Worm (Caenorhabditis elegans) whole organism, L3 larva: Measurements from ENCODE around the gene pgp-1.

Experiments
- R02D3.7 ChIP-seq: fragments of 150-350 bp; optimal IDR thresholded peaks from 2 replicates; lab custom pipeline; 2014; ENCODE audit warnings: missing biosample characterization, missing genetic modification characterization
- ZK546.5 ChIP-seq: sonication (generic microtip); optimal IDR thresholded peaks from 2 replicates; lab custom pipeline; 2017; ENCODE audit warnings: missing biosample characterization, missing genetic modification characterization
- aly-2 ChIP-seq: fragments of 150-350 bp; optimal IDR thresholded peaks from 2 replicates; lab custom pipeline; 2014; ENCODE audit warnings: missing biosample characterization, missing genetic modification characterization
- ama-1 ChIP-seq: fragments of 150-350 bp; optimal IDR thresholded peaks from 2 replicates; lab custom pipeline; 2018
- ceh-16 ChIP-seq: sonication (generic microtip); optimal IDR thresholded peaks from 2 replicates; lab custom pipeline; 2017; ENCODE audit warnings: missing biosample characterization, missing genetic modification characterization
- ceh-28 ChIP-seq: fragments of 150-350 bp; optimal IDR thresholded peaks from 2 replicates; lab custom pipeline; 2014; ENCODE audit warnings: missing biosample characterization, missing genetic modification reagents, missing genetic modification characterization
- ceh-82 ChIP-seq: fragments of 150-350 bp; optimal IDR thresholded peaks from 2 replicates; lab custom pipeline; 2014; ENCODE audit warnings: missing biosample characterization, missing genetic modification characterization
- ceh-9 ChIP-seq: sonication (generic microtip); optimal IDR thresholded peaks from 2 replicates; lab custom pipeline; 2018; ENCODE audit warnings: missing biosample characterization, missing genetic modification characterization
- daf-12 ChIP-seq: fragments of 150-350 bp; optimal IDR thresholded peaks from 2 replicates; lab custom pipeline; 2014; ENCODE audit warnings: missing biosample characterization, missing genetic modification reagents, missing genetic modification characterization
- egl-27 ChIP-seq: sonication (generic microtip); optimal IDR thresholded peaks from 4 replicates; lab custom pipeline; 2017; ENCODE audit warnings: missing biosample characterization, missing genetic modification reagents, missing genetic modification characterization
- egl-5 ChIP-seq: fragments of 150-350 bp; optimal IDR thresholded peaks from 2 replicates; lab custom pipeline; 2017; ENCODE audit warnings: missing biosample characterization, missing genetic modification reagents, missing genetic modification characterization, inconsistent platforms
- elt-1 ChIP-seq: fragments of 150-350 bp; optimal IDR thresholded peaks from 2 replicates; lab custom pipeline; 2014; ENCODE audit warnings: missing biosample characterization, missing genetic modification characterization
- elt-2 ChIP-seq: sonication (generic microtip); optimal IDR thresholded peaks from 2 replicates; lab custom pipeline; 2016; ENCODE audit warnings: missing genetic modification reagents, mild to moderate bottlenecking, missing genetic modification characterization, missing compliant biosample characterization
- fkh-10 ChIP-seq: sonication (generic microtip); optimal IDR thresholded peaks from 2 replicates; lab custom pipeline; 2017; ENCODE audit warnings: missing biosample characterization, missing genetic modification reagents, missing genetic modification characterization
- fkh-2 ChIP-seq: fragments of 150-350 bp; optimal IDR thresholded peaks from 2 replicates; lab custom pipeline; 2014; ENCODE audit warnings: missing biosample characterization, missing genetic modification reagents, missing genetic modification characterization
- jun-1 ChIP-seq: fragments of 150-350 bp; optimal IDR thresholded peaks from 2 replicates; lab custom pipeline; 2014; ENCODE audit warnings: missing biosample characterization, missing genetic modification reagents, missing genetic modification characterization
- lin-15B ChIP-seq: fragments of 150-350 bp; optimal IDR thresholded peaks from 2 replicates; lab custom pipeline; 2014; ENCODE audit warnings: missing biosample characterization, missing genetic modification characterization
- lin-39 ChIP-seq: fragments of 150-350 bp; optimal IDR thresholded peaks from 2 replicates; lab custom pipeline; 2018; ENCODE audit warnings: missing biosample characterization, missing genetic modification reagents, missing genetic modification characterization
- lsy-12 ChIP-seq: sonication (generic microtip); optimal IDR thresholded peaks from 2 replicates; lab custom pipeline; 2016; ENCODE audit warnings: mild to moderate bottlenecking, missing genetic modification characterization, missing compliant biosample characterization
- mdl-1 ChIP-seq: fragments of 150-350 bp; optimal IDR thresholded peaks from 2 replicates; lab custom pipeline; 2014; ENCODE audit warnings: missing biosample characterization, missing genetic modification characterization
- mml-1 ChIP-seq: fragments of 150-350 bp; sonication (generic microtip); optimal IDR thresholded peaks from 3 replicates; lab custom pipeline; 2014; ENCODE audit warnings: missing biosample characterization, missing genetic modification characterization
- nfya-1 ChIP-seq: sonication (generic microtip); optimal IDR thresholded peaks from 2 replicates; lab custom pipeline; 2017; ENCODE audit warnings: missing genetic modification characterization, mild to moderate bottlenecking, missing compliant biosample characterization, antibody characterized with exemption, moderate library complexity; ENCODE audit not compliant: insufficient read depth
- nhr-11 ChIP-seq: fragments of 150-350 bp; optimal IDR thresholded peaks from 2 replicates; lab custom pipeline; 2014; ENCODE audit warnings: missing biosample characterization, missing genetic modification characterization
- nhr-23 ChIP-seq: fragments of 150-350 bp; optimal IDR thresholded peaks from 2 replicates; lab custom pipeline; 2014; ENCODE audit warnings: missing biosample characterization, missing genetic modification reagents, missing genetic modification characterization
- nhr-25 ChIP-seq: sonication (generic microtip); optimal IDR thresholded peaks from 2 replicates; lab custom pipeline; 2017; ENCODE audit warnings: missing biosample characterization, missing genetic modification characterization
- nhr-28 ChIP-seq: fragments of 150-350 bp; optimal IDR thresholded peaks from 2 replicates; lab custom pipeline; 2014; ENCODE audit warnings: missing biosample characterization, missing genetic modification characterization
- nhr-43 ChIP-seq: sonication (generic microtip); optimal IDR thresholded peaks from 2 replicates; lab custom pipeline; 2016; ENCODE audit warnings: mild to moderate bottlenecking, missing genetic modification characterization, missing compliant biosample characterization; ENCODE audit not compliant: poor library complexity, severe bottlenecking
- nhr-67 ChIP-seq: fragments of 150-350 bp; optimal IDR thresholded peaks from 2 replicates; lab custom pipeline; 2014; ENCODE audit warnings: missing biosample characterization, missing genetic modification characterization
- nhr-76 ChIP-seq: fragments of 150-350 bp; sonication (generic microtip); optimal IDR thresholded peaks from 5 replicates; lab custom pipeline; 2014; ENCODE audit warnings: missing biosample characterization, missing genetic modification characterization
- pha-4 ChIP-seq: fragments of 150-350 bp; optimal IDR thresholded peaks from 2 replicates; lab custom pipeline; 2014; ENCODE audit warnings: missing biosample characterization, missing genetic modification reagents, missing genetic modification characterization
- pqm-1 ChIP-seq: fragments of 150-350 bp; optimal IDR thresholded peaks from 2 replicates; lab custom pipeline; 2017; ENCODE audit warnings: missing biosample characterization, missing genetic modification characterization, inconsistent platforms
- skn-1 ChIP-seq: fragments of 150-350 bp; optimal IDR thresholded peaks from 2 replicates; lab custom pipeline; 2014; ENCODE audit warnings: missing biosample characterization, missing genetic modification characterization
- tbx-2 ChIP-seq: sonication (generic microtip); optimal IDR thresholded peaks from 2 replicates; lab custom pipeline; 2016; ENCODE audit warnings: mild to moderate bottlenecking, missing genetic modification characterization, missing compliant biosample characterization
- unc-39 ChIP-seq: sonication (generic microtip); optimal IDR thresholded peaks from 4 replicates; lab custom pipeline; 2017; ENCODE audit warnings: missing biosample characterization, missing genetic modification characterization
- unc-62 ChIP-seq: fragments of 150-350 bp; sonication (generic microtip); optimal IDR thresholded peaks from 4 replicates; lab custom pipeline; 2014; ENCODE audit warnings: missing biosample characterization, missing genetic modification reagents, missing genetic modification characterization
- ztf-11 ChIP-seq: fragments of 150-350 bp; optimal IDR thresholded peaks from 2 replicates; lab custom pipeline; 2014; ENCODE audit warnings: missing biosample characterization, missing genetic modification characterization

Gene pgp-1

ce11 chrIV:12585966-12586365 is 13.0 kb downstream of the pgp-1 start, which contains the start of gene K08E7.8:
Gene K08E7.8 (minus strand): TSS chrIV:12586066.
- no peak for TF ChIP-seq nhr-11 (tag; lab: Kevin White, UChicago)

DNA sequence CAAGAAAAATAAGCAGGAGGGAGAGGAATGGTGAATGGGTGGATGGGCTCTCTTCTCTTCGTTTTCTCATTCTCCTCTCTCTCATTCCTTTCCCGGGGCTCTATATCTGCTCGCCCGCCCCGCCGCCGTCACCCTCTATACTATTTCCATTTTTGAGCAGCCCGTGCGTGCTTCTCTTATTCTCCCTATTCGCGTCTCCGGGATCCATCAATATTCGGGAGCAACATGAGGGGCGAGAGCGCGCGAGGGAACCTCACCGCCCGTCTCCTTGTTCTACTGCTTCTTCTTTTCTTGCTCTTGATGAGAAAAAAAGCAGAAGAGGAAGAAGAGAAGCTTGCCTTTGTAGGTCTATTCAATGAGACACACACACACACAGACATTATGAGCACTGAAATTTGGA is 14.8 kb downstream of the pgp-1 start:
- peak; percentile 76 for TF ChIP-seq lin-39 (tag; lab: Kevin White, UChicago)
- no peak for TF ChIP-seq mml-1 (tag; lab: Kevin White, UChicago)
- no peak for TF ChIP-seq tbx-2 (tag; lab: Kevin White, UChicago)
- peak; percentile 32 for TF ChIP-seq nfya-1 (tag; lab: Kevin White, UChicago)
- peak; percentile 59 for TF ChIP-seq fkh-10 (GFP tag; lab: Kevin White, UChicago)

- TF ChIP-seq lin-39 (tag; lab: Kevin White, UChicago): peak; percentile 52
- peak; percentile 23 for TF ChIP-seq fkh-10 (GFP tag; lab: Kevin White, UChicago)
- no peak for TF ChIP-seq elt-2 (tag; lab: Kevin White, UChicago)
Observed at ce11 chrIV:12583181-12583580, 15.8 kb downstream of the pgp-1 start.

ce11 chrIV:12581046-12581445 is 17.9 kb downstream of the pgp-1 start, which contains the start of gene K08E7.6:
Gene K08E7.6 (minus strand): TSS chrIV:12581146.
- TF ChIP-seq ceh-28 (tag; lab: Kevin White, UChicago) (no peak), R02D3.7 (tag; lab: Kevin White, UChicago) (no peak)

DNA sequence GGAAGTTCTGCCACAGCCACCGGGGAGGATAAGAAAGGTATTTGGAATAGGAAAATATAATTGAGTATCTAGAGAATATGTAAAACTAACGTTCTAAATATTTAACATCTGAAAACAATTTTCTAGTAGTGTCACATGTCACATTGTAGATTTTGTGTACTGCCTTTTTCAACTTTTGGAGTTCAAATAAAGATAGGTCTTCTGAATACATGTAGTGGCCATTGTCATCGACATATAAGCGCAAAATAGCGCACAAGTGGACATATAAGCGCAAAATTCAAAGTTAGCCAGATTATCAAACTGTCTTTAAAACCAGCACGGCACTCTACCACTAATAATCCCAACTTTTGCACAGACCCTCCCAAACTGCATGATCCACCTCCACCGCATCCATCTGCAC is 24.7 kb downstream of the pgp-1 start:
- TF ChIP-seq ceh-9 (tag; lab: Kevin White, UChicago): no peak
- no peak for TF ChIP-seq lin-15B (tag; lab: Kevin White, UChicago)
- no peak for TF ChIP-seq ama-1
- TF ChIP-seq pha-4 (tag; lab: Kevin White, UChicago): no peak
- no peak for TF ChIP-seq nhr-67 (tag; lab: Kevin White, UChicago)
- TF ChIP-seq R02D3.7 (tag; lab: Kevin White, UChicago): no peak
- TF ChIP-seq elt-1 (tag; lab: Kevin White, UChicago): no peak
- TF ChIP-seq ZK546.5 (tag; lab: Kevin White, UChicago): no peak
- no peak for TF ChIP-seq pqm-1 (tag; lab: Kevin White, UChicago)
- TF ChIP-seq skn-1 (tag; lab: Kevin White, UChicago): no peak

DNA sequence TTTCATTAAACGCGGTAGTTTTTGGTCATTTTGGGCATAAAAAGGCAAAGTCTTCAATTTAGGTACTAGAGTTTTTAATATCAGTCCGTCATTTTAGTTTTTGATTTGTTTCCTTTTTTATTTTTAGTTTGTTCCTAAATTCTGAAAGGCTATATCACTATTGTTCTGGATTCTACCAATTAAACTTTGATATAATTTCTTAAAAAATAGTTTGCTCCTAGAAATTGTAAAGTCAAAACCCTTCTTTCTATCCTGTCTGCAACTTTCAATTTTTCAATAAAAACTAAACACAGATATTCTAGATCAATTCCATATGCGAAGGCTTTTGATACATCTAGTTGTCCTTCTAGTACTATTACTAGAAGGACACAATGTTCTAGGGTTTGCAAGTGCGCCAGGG is 25.9 kb downstream of the pgp-1 start, which contains the start of gene K08E7.5:
Gene K08E7.5 (plus strand): TSS at position 301 of the 400 bp plus-strand sequence.
- TF ChIP-seq ceh-28 (tag; lab: Kevin White, UChicago): no peak
- TF ChIP-seq ama-1: no peak
- no peak for TF ChIP-seq nhr-76
- no peak for TF ChIP-seq pha-4 (tag; lab: Kevin White, UChicago)
- no peak for TF ChIP-seq lsy-12 (tag; lab: Kevin White, UChicago)
- no peak for TF ChIP-seq ceh-16
- no peak for TF ChIP-seq egl-5 (tag; lab: Kevin White, UChicago)
- TF ChIP-seq ceh-9 (tag; lab: Kevin White, UChicago): no peak
- TF ChIP-seq nhr-28 (tag; lab: Kevin White, UChicago): no peak
- no peak for TF ChIP-seq lin-39 (tag; lab: Kevin White, UChicago)
- TF ChIP-seq aly-2 (tag; lab: Kevin White, UChicago): no peak
- no peak for TF ChIP-seq egl-27 (tag; lab: Kevin White, UChicago)
- no peak for TF ChIP-seq skn-1 (tag; lab: Kevin White, UChicago)
- TF ChIP-seq nhr-11 (tag; lab: Kevin White, UChicago): no peak
- no peak for TF ChIP-seq fkh-2 (tag; lab: Kevin White, UChicago)

DNA sequence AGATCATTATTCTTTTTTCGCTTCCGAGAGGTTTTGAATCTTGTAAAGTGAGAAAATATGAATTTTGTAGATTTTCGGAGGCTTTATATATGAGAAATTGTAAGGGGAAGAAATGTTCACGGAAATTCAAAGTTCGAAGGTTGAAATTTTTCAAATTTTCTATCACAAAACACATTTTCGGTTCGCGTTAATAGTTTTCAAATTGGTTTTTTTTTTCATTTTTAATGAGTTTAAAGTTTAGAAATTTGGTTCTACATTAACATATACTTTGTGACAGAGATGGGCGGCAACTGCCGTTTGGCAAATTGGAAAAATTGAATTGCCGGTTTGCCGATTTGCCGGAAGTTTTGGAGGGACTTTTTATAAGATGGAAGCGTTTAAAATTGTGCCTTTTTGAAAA is 27.9 kb downstream of the pgp-1 start, which contains the start of gene K08E7.4:
Gene K08E7.4 (minus strand): TSS at position 101 of the 400 bp plus-strand sequence.
- TF ChIP-seq lsy-12 (tag; lab: Kevin White, UChicago) (no peak), ztf-11 (tag; lab: Kevin White, UChicago) (no peak), elt-1 (tag; lab: Kevin White, UChicago) (no peak), nhr-43 (no peak), unc-62 (GFP tag; lab: Kevin White, UChicago) (no peak), daf-12 (tag; lab: Kevin White, UChicago) (no peak), nhr-23 (tag; lab: Kevin White, UChicago) (no peak), egl-5 (tag; lab: Kevin White, UChicago) (no peak), ceh-16 (no peak), elt-2 (tag; lab: Kevin White, UChicago) (no peak), pqm-1 (tag; lab: Kevin White, UChicago) (no peak), ceh-82 (no peak), mdl-1 (no peak), pha-4 (tag; lab: Kevin White, UChicago) (no peak), lin-15B (tag; lab: Kevin White, UChicago) (no peak), unc-39 (tag; lab: Kevin White, UChicago) (no peak), nhr-25 (tag; lab: Kevin White, UChicago) (no peak), ceh-28 (tag; lab: Kevin White, UChicago) (no peak), jun-1 (no peak)
